Fruit fly (Drosophila melanogaster) whole organism, embryonic: ENCODE measurements around the gene BORCS6.
A peak's percentile ranks its signal among the peaks of the same experiment; 100 is the strongest.

Experiments used
- Atf6 ChIP-seq: fragments of 200-800 bp; sonication (Bioruptor generic); IDR thresholded peaks from 2 replicates; pipeline ENCODE4 v1.3.6; 2022; ENCODE audit warnings: missing biosample characterization, missing genetic modification characterization
- B-H1 ChIP-seq: fragments of 200-800 bp; sonication (Bioruptor generic); IDR thresholded peaks from 3 replicates; pipeline ENCODE4 v1.3.6; 2022; ENCODE audit warnings: missing biosample characterization, missing genetic modification characterization
- CG11456 ChIP-seq: fragments of 200-800 bp; sonication (Bioruptor generic); IDR thresholded peaks from 3 replicates; pipeline ENCODE4 v1.3.6; 2022; ENCODE audit warnings: missing biosample characterization, missing genetic modification characterization
- CG12659 ChIP-seq: fragments of 200-800 bp; sonication (Bioruptor generic); optimal IDR thresholded peaks from 3 replicates; lab custom pipeline; 2017; ENCODE audit warnings: mild to moderate bottlenecking, missing biosample characterization, missing genetic modification reagents, missing genetic modification characterization
- CG13424 ChIP-seq: fragments of 200-800 bp; sonication (Bioruptor generic); optimal IDR thresholded peaks from 2 replicates; lab custom pipeline; 2019; ENCODE audit warnings: missing biosample characterization, mild to moderate bottlenecking, missing genetic modification characterization, moderate library complexity
- CG17361 ChIP-seq: fragments of 200-800 bp; sonication (Bioruptor generic); IDR thresholded peaks from 3 replicates; pipeline ENCODE4 v1.3.6; 2022; ENCODE audit warnings: missing biosample characterization, missing genetic modification characterization
- CG1832 ChIP-seq: fragments of 200-800 bp; sonication (Bioruptor generic); optimal IDR thresholded peaks from 2 replicates; lab custom pipeline; 2017; ENCODE audit warnings: missing biosample characterization, mild to moderate bottlenecking, missing genetic modification characterization, inconsistent platforms
- CG2678 ChIP-seq: fragments of 200-800 bp; sonication (Bioruptor generic); optimal IDR thresholded peaks from 3 replicates; lab custom pipeline; 2019; ENCODE audit warnings: missing biosample characterization, mild to moderate bottlenecking, missing genetic modification characterization, moderate library complexity
- CG2889 ChIP-seq: fragments of 200-800 bp; sonication (Bioruptor generic); IDR thresholded peaks from 3 replicates; pipeline ENCODE4 v1.3.6; 2022; ENCODE audit warnings: missing biosample characterization, missing genetic modification characterization
- CG31224 ChIP-seq: fragments of 200-800 bp; sonication (Bioruptor generic); IDR thresholded peaks from 2 replicates; pipeline ENCODE4 v1.3.6; 2022; ENCODE audit warnings: missing biosample characterization, missing genetic modification characterization
- CG4424 ChIP-seq: fragments of 200-800 bp; sonication (Bioruptor generic); optimal IDR thresholded peaks from 3 replicates; lab custom pipeline; 2016; ENCODE audit warnings: missing biosample characterization, missing genetic modification characterization
- CG6175 ChIP-seq: fragments of 200-800 bp; sonication (Bioruptor generic); IDR thresholded peaks from 3 replicates; pipeline ENCODE4 v1.3.6; 2022; ENCODE audit warnings: missing biosample characterization, missing genetic modification characterization
- CG6765 ChIP-seq: fragments of 200-800 bp; sonication (Bioruptor generic); optimal IDR thresholded peaks from 3 replicates; lab custom pipeline; 2017; ENCODE audit warnings: missing biosample characterization, mild to moderate bottlenecking, missing genetic modification characterization
- CG7839 ChIP-seq: fragments of 200-800 bp; sonication (Bioruptor generic); optimal IDR thresholded peaks from 3 replicates; lab custom pipeline; 2018; ENCODE audit warnings: missing biosample characterization, mild to moderate bottlenecking, missing genetic modification characterization, moderate library complexity
- CG8290 ChIP-seq, 3 experiments: fragments of 200-800 bp; sonication (Bioruptor generic); optimal IDR thresholded peaks; 2 replicates each; lab custom pipeline; 2016 to 2019; ENCODE audit warnings: missing biosample characterization in 3 of 3, missing genetic modification characterization in 3 of 3, mild to moderate bottlenecking in 2 of 3, moderate library complexity in 1 of 3
- CG8478 ChIP-seq: fragments of >200 bp; optimal IDR thresholded peaks from 2 replicates; lab custom pipeline; 2018
- CG8765 ChIP-seq: fragments of 200-800 bp; sonication (Bioruptor generic); IDR thresholded peaks from 2 replicates; pipeline ENCODE4 v1.3.6; 2022; ENCODE audit warnings: missing biosample characterization, missing genetic modification characterization
- CG9609 ChIP-seq: fragments of 200-800 bp; sonication (Bioruptor generic); optimal IDR thresholded peaks from 3 replicates; lab custom pipeline; 2016; ENCODE audit warnings: missing biosample characterization, missing genetic modification characterization
- CG9876 ChIP-seq: fragments of 200-800 bp; sonication (Bioruptor generic); optimal IDR thresholded peaks from 2 replicates; lab custom pipeline; 2016; ENCODE audit warnings: missing biosample characterization, missing genetic modification characterization
- D ChIP-seq, 2 experiments: fragments of 200-800 bp in 1 of 2; fragments of >200 bp in 1 of 2; sonication (Bioruptor generic) in 1 of 2; optimal IDR thresholded peaks; 2 replicates in 1 of 2; 3 replicates in 1 of 2; lab custom pipeline; 2017; ENCODE audit warnings: mild to moderate bottlenecking in 1 of 2, missing biosample characterization in 1 of 2, missing genetic modification characterization in 1 of 2, missing genetic modification reagents in 1 of 2
- Gug ChIP-seq: fragments of 200-800 bp; sonication (Bioruptor generic); IDR thresholded peaks from 4 replicates; pipeline ENCODE4 v1.3.6; 2022; ENCODE audit warnings: missing biosample characterization, missing genetic modification characterization
- Hsf ChIP-seq: fragments of 200-800 bp; sonication (Bioruptor generic); optimal IDR thresholded peaks from 3 replicates; lab custom pipeline; 2016; ENCODE audit warnings: missing biosample characterization, missing genetic modification characterization
- Nf-YC ChIP-seq: fragments of 200-800 bp; optimal IDR thresholded peaks from 3 replicates; lab custom pipeline; 2019; ENCODE audit warnings: missing biosample characterization, mild to moderate bottlenecking, missing genetic modification characterization, moderate library complexity
- Sin3A ChIP-seq: fragments of >200 bp; optimal IDR thresholded peaks from 2 replicates; lab custom pipeline; 2018
- az2 ChIP-seq: fragments of 200-800 bp; sonication (Bioruptor generic); optimal IDR thresholded peaks from 3 replicates; lab custom pipeline; 2016; ENCODE audit warnings: missing biosample characterization, missing genetic modification characterization
- bowl ChIP-seq: fragments of 200-800 bp; sonication (Bioruptor generic); IDR thresholded peaks from 2 replicates; pipeline ENCODE4 v1.3.6; 2022; ENCODE audit warnings: missing biosample characterization, missing genetic modification characterization
- cad ChIP-seq: fragments of >200 bp; optimal IDR thresholded peaks from 2 replicates; lab custom pipeline; 2017; ENCODE audit warnings: missing biosample characterization, missing genetic modification characterization
- ci ChIP-seq: fragments of 200-800 bp; sonication (Bioruptor generic); IDR thresholded peaks from 3 replicates; pipeline ENCODE4 v1.3.6; 2022; ENCODE audit warnings: missing biosample characterization, missing genetic modification characterization
- dan ChIP-seq: fragments of 200-800 bp; sonication (Bioruptor generic); IDR thresholded peaks from 2 replicates; pipeline ENCODE4 v1.3.6; 2022; ENCODE audit warnings: missing biosample characterization, missing genetic modification characterization
- ewg ChIP-seq: fragments of 200-800 bp; sonication (Bioruptor generic); optimal IDR thresholded peaks from 3 replicates; lab custom pipeline; 2017; ENCODE audit warnings: mild to moderate bottlenecking, missing biosample characterization, missing genetic modification reagents, missing genetic modification characterization
- gce ChIP-seq: fragments of 200-800 bp; sonication (Bioruptor generic); IDR thresholded peaks from 3 replicates; pipeline ENCODE4 v1.3.6; 2022; ENCODE audit warnings: missing biosample characterization, missing genetic modification characterization
- klu ChIP-seq: fragments of 200-800 bp; sonication (Bioruptor generic); IDR thresholded peaks from 2 replicates; pipeline ENCODE4 v1.3.6; 2022; ENCODE audit warnings: missing biosample characterization, missing genetic modification characterization
- nom ChIP-seq: fragments of 200-800 bp; sonication (Bioruptor generic); optimal IDR thresholded peaks from 2 replicates; lab custom pipeline; 2017; ENCODE audit warnings: missing biosample characterization, missing genetic modification characterization, mild to moderate bottlenecking, moderate library complexity, missing genetic modification reagents
- otp ChIP-seq: fragments of 200-800 bp; sonication (Bioruptor generic); IDR thresholded peaks from 3 replicates; pipeline ENCODE4, ENCODE4 v1.3.6; 2022; ENCODE audit warnings: missing biosample characterization, missing genetic modification characterization
- pan ChIP-seq, 4 experiments: fragments of >200 bp in 3 of 4; fragments of 200-800 bp in 1 of 4; sonication (Bioruptor generic) in 1 of 4; optimal IDR thresholded peaks in 3 of 4; IDR thresholded peaks in 1 of 4; 2 replicates each; pipeline versions ENCODE4 v1.3.6 to Lab custom; 2017 to 2022; ENCODE audit warnings: missing biosample characterization in 2 of 4, missing genetic modification characterization in 2 of 4, mixed read lengths in 1 of 4
- peb ChIP-seq: fragments of 200-800 bp; sonication (Bioruptor generic); IDR thresholded peaks from 2 replicates; pipeline ENCODE4 v1.3.6; 2022; ENCODE audit warnings: missing biosample characterization, missing genetic modification characterization
- pum ChIP-seq: fragments of 200-800 bp; sonication (Bioruptor generic); optimal IDR thresholded peaks from 2 replicates; lab custom pipeline; 2016; ENCODE audit warnings: missing biosample characterization, missing genetic modification characterization
- sob ChIP-seq: fragments of 200-800 bp; sonication (Bioruptor generic); IDR thresholded peaks from 2 replicates; pipeline ENCODE4 v1.3.6; 2022; ENCODE audit warnings: missing biosample characterization, missing genetic modification characterization
- tap ChIP-seq: fragments of 200-800 bp; optimal IDR thresholded peaks from 3 replicates; lab custom pipeline; 2019; ENCODE audit warnings: missing biosample characterization, mild to moderate bottlenecking, missing genetic modification characterization, moderate library complexity
- yki ChIP-seq: fragments of >200 bp; optimal IDR thresholded peaks from 3 replicates; lab custom pipeline; 2018
- zfh2 ChIP-seq: fragments of 200-800 bp; sonication (Bioruptor generic); optimal IDR thresholded peaks from 2 replicates; lab custom pipeline; 2016; ENCODE audit warnings: missing biosample characterization, missing genetic modification characterization

The BORCS6 gene

dm6 chr3L:542863-543635 lies 2.4 kb downstream of the BORCS6 start, which contains the start of the genes Cypl and Hipk (continued):
- TF ChIP-seq CG8290 (GFP tag; optimal IDR thresholded peaks at IDR 0.05; lab: Kevin White, UChicago) (peak; percentile 19), CG8290 (tag; optimal IDR thresholded peaks at IDR 0.05; lab: Kevin White, UChicago) (peak; percentile 24 to 85), klu (GFP tag; lab: Robert Waterston, UW) (no peak), ci (GFP tag; lab: Robert Waterston, UW) (peak; percentile 50; the same call in 1 of the 3 replicates), cad (GFP tag; lab: Kevin White, UChicago) (no peak), yki (lab: Kevin White, UChicago) (peak; percentile 85), dan (GFP tag; lab: Robert Waterston, UW) (no peak), ewg (GFP tag; lab: Kevin White, UChicago) (no peak), CG13424 (tag; lab: Kevin White, UChicago) (no peak), CG2889 (GFP tag; lab: Robert Waterston, UW) (no peak), CG6765 (GFP tag; lab: Kevin White, UChicago) (peak; percentile 18), Nf-YC (tag; lab: Kevin White, UChicago) (peak; percentile 47), gce (no peak), peb (GFP tag; lab: Robert Waterston, UW) (no peak), CG17361 (GFP tag; lab: Robert Waterston, UW) (peak; percentile 38; the same call in 1 of the 3 replicates), pan (optimal IDR thresholded peaks at IDR 0.05; lab: Kevin White, UChicago) (no peak), pan (GFP tag; optimal IDR thresholded peaks at IDR 0.05 in 1 of 2, IDR thresholded peaks at IDR 0.05 in 1 of 2) (no peak), az2 (no peak), otp (no peak), CG6175 (no peak), nom (GFP tag; lab: Kevin White, UChicago) (peak; percentile 75), CG4424 (no peak), CG11456 (GFP tag; lab: Robert Waterston, UW) (no peak), CG2678 (tag; lab: Kevin White, UChicago) (peak; percentile 39), D (optimal IDR thresholded peaks at IDR 0.05; lab: Kevin White, UChicago) (no peak), D (GFP tag; optimal IDR thresholded peaks at IDR 0.05; lab: Kevin White, UChicago) (no peak), Hsf (peak; percentile 32), CG31224 (GFP tag; lab: Robert Waterston, UW) (no peak), CG12659 (peak; percentile 92), CG9609 (GFP tag; lab: Kevin White, UChicago) (no peak), CG8765 (no peak), B-H1 (GFP tag; lab: Robert Waterston, UW) (no peak; the same call in 2 of the 3 replicates), zfh2 (GFP tag; lab: Kevin White, UChicago) (no peak), Sin3A (lab: Kevin White, UChicago) (peak; percentile 62), sob (GFP tag; lab: Robert Waterston, UW) (no peak), CG8478 (lab: Kevin White, UChicago) (peak; percentile 49), bowl (no peak), Gug (GFP tag; lab: Robert Waterston, UW) (no peak), CG9876 (GFP tag; lab: Kevin White, UChicago) (no peak), tap (tag; lab: Kevin White, UChicago) (peak; percentile 12), CG7839 (tag; lab: Kevin White, UChicago) (peak; percentile 30), Atf6 (GFP tag; lab: Robert Waterston, UW) (peak; percentile 44; the same call in 1 of the 2 replicates), CG1832 (peak; percentile 40), pum (GFP tag; lab: Kevin White, UChicago) (no peak)
